Worm (Caenorhabditis elegans): ENCODE measurements around the gene pqn-8.

DNA sequence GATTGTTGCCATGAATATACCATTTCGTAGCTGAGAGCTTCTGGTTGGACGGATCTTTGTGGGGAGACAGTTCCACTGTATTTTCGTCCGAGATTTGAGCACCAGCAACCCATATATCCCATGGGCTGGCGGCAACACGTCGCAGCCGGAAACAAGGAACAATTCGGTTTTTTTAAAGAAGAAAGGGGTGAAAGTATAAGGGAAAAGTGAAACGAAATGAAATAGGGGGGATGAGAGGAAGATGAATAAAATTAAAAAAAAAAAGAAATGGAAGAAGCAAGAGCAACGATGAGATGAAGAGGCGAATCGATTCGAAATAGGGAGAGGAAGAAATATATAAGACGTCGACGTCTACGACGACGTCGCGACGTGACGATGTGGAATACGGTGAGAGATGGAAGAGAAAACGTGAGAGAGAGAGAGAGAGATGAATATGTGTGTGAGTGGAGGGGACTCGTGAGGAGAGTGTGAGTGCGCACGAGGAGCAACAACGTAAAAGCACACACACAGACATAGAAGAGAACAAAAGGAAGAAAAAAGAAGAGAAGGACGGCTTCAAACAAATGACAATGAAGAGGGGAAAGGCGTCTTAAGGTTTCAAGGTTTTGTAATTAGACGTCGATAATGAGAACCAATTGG is 18.7 kb upstream of the pqn-8 start, which contains the start of gene rgs-1:
- TF ChIP-seq pqm-1 (tag; optimal IDR thresholded peaks at IDR 0.05) (no peak), ceh-34 (tag; optimal IDR thresholded peaks at IDR 0.05) (peak; percentile 25), hlh-8 (tag; optimal IDR thresholded peaks at IDR 0.05) (no peak), nhr-11 (tag; optimal IDR thresholded peaks at IDR 0.05) (no peak), ahr-1 (tag; optimal IDR thresholded peaks at IDR 0.05) (no peak), tbx-2 (tag; optimal IDR thresholded peaks at IDR 0.05) (peak; percentile 58), unc-3 (GFP tag; conservative IDR thresholded peaks at IDR 0.05) (no peak), unc-3 (tag; optimal IDR thresholded peaks at IDR 0.05) (no peak), pha-2 (tag; optimal IDR thresholded peaks at IDR 0.05) (no peak), sdc-2 (tag; optimal IDR thresholded peaks at IDR 0.05) (no peak)

Measured in whole organism, late embryonic.